Worm (Caenorhabditis elegans) whole organism, L4 larva: ENCODE data around the gene frm-2.

Source experiments
- ama-1 ChIP-seq: fragments of 150-350 bp; optimal IDR thresholded peaks from 2 replicates; lab custom pipeline; 2014; ENCODE audit warnings: inconsistent platforms, mixed read lengths
- arid-1 ChIP-seq: fragments of 200-800 bp; sonication (Bioruptor generic); conservative IDR thresholded peaks from 2 replicates; pipeline ENCODE4 v1.3.6; 2022; ENCODE audit warnings: missing genetic modification reagents, missing genetic modification characterization, missing compliant biosample characterization
- attf-4 ChIP-seq: sonication (generic microtip); optimal IDR thresholded peaks from 3 replicates; lab custom pipeline; 2017; ENCODE audit warnings: missing biosample characterization, missing genetic modification characterization
- ceh-28 ChIP-seq: fragments of 150-350 bp; optimal IDR thresholded peaks from 2 replicates; lab custom pipeline; 2014; ENCODE audit warnings: missing biosample characterization, missing genetic modification reagents, missing genetic modification characterization
- mxl-3 ChIP-seq: fragments of 200-800 bp; sonication (Bioruptor generic); optimal IDR thresholded peaks from 2 replicates; lab custom pipeline; 2018; ENCODE audit warnings: mild to moderate bottlenecking, missing genetic modification characterization, missing compliant biosample characterization
- nhr-11 ChIP-seq: fragments of 150-350 bp; optimal IDR thresholded peaks from 2 replicates; lab custom pipeline; 2014; ENCODE audit warnings: missing biosample characterization, missing genetic modification characterization
- tag-97 ChIP-seq: fragments of 200-800 bp; sonication (Bioruptor generic); IDR thresholded peaks from 2 replicates; pipeline ENCODE4 v1.3.6; 2022; ENCODE audit warnings: missing genetic modification characterization, missing compliant biosample characterization
- unc-62 ChIP-seq, 3 experiments: fragments of 150-350 bp in 1 of 3; sonication (generic microtip); optimal IDR thresholded peaks in 2 of 3; peaks in 1 of 3; 1 replicate in 1 of 3; 2 replicates in 2 of 3; lab custom pipeline; 2014 to 2017; ENCODE audit warnings: missing biosample characterization in 3 of 3, missing genetic modification characterization in 3 of 3, missing genetic modification reagents in 3 of 3, missing genotype in 1 of 3

DNA sequence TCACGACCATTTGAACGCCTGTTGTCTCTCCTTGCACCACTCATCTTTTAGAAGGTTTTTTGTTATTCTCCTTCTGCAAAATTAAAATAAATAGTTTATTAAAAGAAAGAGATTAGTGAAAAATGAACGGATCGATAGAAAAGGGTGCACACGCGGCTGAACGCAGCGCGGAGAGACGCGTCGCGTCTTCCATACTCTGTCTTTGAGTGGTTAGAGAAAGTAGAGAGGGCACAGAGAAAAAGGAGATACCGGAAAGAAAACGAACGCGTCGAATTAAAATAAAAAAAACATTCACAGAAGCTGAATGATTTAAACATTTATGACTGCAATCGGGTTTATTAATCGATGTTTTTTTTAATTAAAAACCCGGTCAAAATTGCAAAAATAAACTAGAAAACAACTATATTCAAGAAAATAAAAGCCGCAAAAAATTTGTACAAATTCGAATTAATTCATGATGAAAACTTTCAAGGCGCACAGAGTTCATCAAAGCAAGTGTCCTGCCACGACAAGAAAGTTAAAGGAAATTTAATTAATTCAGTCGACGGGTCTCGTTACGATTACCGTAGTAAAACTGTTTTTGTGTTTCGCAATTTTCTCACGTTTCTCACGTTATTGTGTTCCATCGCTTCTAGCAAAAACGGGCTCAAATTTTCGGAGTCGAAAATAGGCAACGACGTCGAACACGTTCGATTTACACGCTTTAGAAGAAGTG lies 23.6 kb downstream of the frm-2 start, which contains the start of the genes nono-1 and nop-1:
- TF ChIP-seq nhr-11 (tag; lab: Kevin White, UChicago) (no peak), unc-62 (GFP tag; optimal IDR thresholded peaks at IDR 0.05 in 1 of 2; lab: Kevin White, UChicago) (no peak), unc-62 (tag; optimal IDR thresholded peaks at IDR 0.05; lab: Kevin White, UChicago) (no peak), mxl-3 (GFP tag; lab: Kevin White, UChicago) (no peak), ama-1 (lab: Kevin White, UChicago) (no peak), ceh-28 (tag; lab: Kevin White, UChicago) (no peak), tag-97 (GFP tag; lab: Robert Waterston, UW) (no peak), attf-4 (tag; lab: Kevin White, UChicago) (no peak), arid-1 (GFP tag; lab: Robert Waterston, UW) (no peak)
